Fruit fly (Drosophila melanogaster) whole organism, embryonic: ENCODE results near the gene CG13457.
A peak's percentile ranks its signal among the peaks of the same experiment; 100 is the strongest.

Experiments used
- Awh ChIP-seq: fragments of 200-800 bp; sonication (Bioruptor generic); IDR thresholded peaks from 2 replicates; pipeline ENCODE4, ENCODE4 v1.3.6; 2022; ENCODE audit warnings: missing biosample characterization, missing genetic modification characterization
- CG13287 ChIP-seq: fragments of 200-800 bp; sonication (Bioruptor generic); IDR thresholded peaks from 2 replicates; pipeline ENCODE4 v1.3.6; 2022; ENCODE audit warnings: missing biosample characterization, missing genetic modification characterization; ENCODE audit not compliant: partially characterized antibody
- CG15514 ChIP-seq: fragments of 200-800 bp; sonication (Bioruptor generic); optimal IDR thresholded peaks from 3 replicates; lab custom pipeline; 2017; ENCODE audit warnings: missing biosample characterization, missing genetic modification characterization, mild to moderate bottlenecking, moderate library complexity, missing genetic modification reagents
- CG1603 ChIP-seq: fragments of 200-800 bp; sonication (Bioruptor generic); optimal IDR thresholded peaks from 2 replicates; lab custom pipeline; 2019; ENCODE audit warnings: missing biosample characterization, mild to moderate bottlenecking, missing genetic modification characterization, moderate library complexity
- CG16863 ChIP-seq: fragments of 200-800 bp; sonication (Bioruptor generic); optimal IDR thresholded peaks from 3 replicates; lab custom pipeline; 2016; ENCODE audit warnings: missing biosample characterization, missing genetic modification characterization
- CG17829 ChIP-seq: fragments of 200-800 bp; optimal IDR thresholded peaks from 2 replicates; lab custom pipeline; 2019; ENCODE audit warnings: missing biosample characterization, mild to moderate bottlenecking, missing genetic modification characterization, moderate library complexity
- CG18262 ChIP-seq: fragments of 200-800 bp; optimal IDR thresholded peaks from 3 replicates; lab custom pipeline; 2019; ENCODE audit warnings: missing biosample characterization, mild to moderate bottlenecking, missing genetic modification characterization, moderate library complexity
- CG34224 ChIP-seq: fragments of 200-800 bp; sonication (Bioruptor generic); IDR thresholded peaks from 3 replicates; pipeline ENCODE4 v1.3.6; 2022; ENCODE audit warnings: missing biosample characterization, missing genetic modification characterization; ENCODE audit not compliant: partially characterized antibody
- CG4854 ChIP-seq: fragments of 200-800 bp; sonication (Bioruptor generic); optimal IDR thresholded peaks from 2 replicates; lab custom pipeline; 2016; ENCODE audit warnings: missing biosample characterization, missing genetic modification characterization, inconsistent platforms
- CG6654 ChIP-seq: fragments of 200-800 bp; sonication (Bioruptor generic); optimal IDR thresholded peaks from 2 replicates; lab custom pipeline; 2017; ENCODE audit warnings: missing biosample characterization, mild to moderate bottlenecking, missing genetic modification characterization
- CG7372 ChIP-seq: fragments of 200-800 bp; sonication (Bioruptor generic); IDR thresholded peaks from 2 replicates; pipeline ENCODE4 v1.3.6; 2022; ENCODE audit warnings: missing biosample characterization, missing genetic modification characterization
- CG9727 ChIP-seq: fragments of 200-800 bp; sonication (Bioruptor generic); optimal IDR thresholded peaks from 3 replicates; lab custom pipeline; 2017; ENCODE audit warnings: missing biosample characterization, mild to moderate bottlenecking, missing genetic modification characterization
- D19B ChIP-seq: fragments of 200-800 bp; sonication (Bioruptor generic); optimal IDR thresholded peaks from 2 replicates; lab custom pipeline; 2017; ENCODE audit warnings: missing biosample characterization, mild to moderate bottlenecking, missing genetic modification characterization
- Ets65A ChIP-seq: fragments of 200-800 bp; sonication (Bioruptor generic); peaks from one replicate; lab custom pipeline; 2016; ENCODE audit warnings: missing biosample characterization, missing genetic modification characterization
- Fer3 ChIP-seq: fragments of 200-800 bp; sonication (Bioruptor generic); optimal IDR thresholded peaks from 2 replicates; lab custom pipeline; 2018; ENCODE audit warnings: missing biosample characterization, mild to moderate bottlenecking, missing genetic modification characterization, moderate library complexity
- H2.0 ChIP-seq: fragments of 200-800 bp; sonication (Bioruptor generic); IDR thresholded peaks from 2 replicates; pipeline ENCODE4 v1.3.6; 2022; ENCODE audit warnings: missing biosample characterization, missing genetic modification characterization
- HLHmδ ChIP-seq: fragments of 200-800 bp; sonication (Bioruptor generic); optimal IDR thresholded peaks from 2 replicates; lab custom pipeline; 2018; ENCODE audit warnings: missing biosample characterization, mild to moderate bottlenecking, missing genetic modification characterization, moderate library complexity
- Opbp ChIP-seq: fragments of 200-800 bp; sonication (Bioruptor generic); IDR thresholded peaks from 3 replicates; pipeline ENCODE4 v1.3.6; 2022; ENCODE audit warnings: missing biosample characterization, missing genetic modification characterization; ENCODE audit not compliant: partially characterized antibody
- Ptx1 ChIP-seq: fragments of 200-800 bp; sonication (Bioruptor generic); IDR thresholded peaks from 2 replicates; pipeline ENCODE4 v1.3.6; 2022; ENCODE audit warnings: missing biosample characterization, missing genetic modification characterization
- Sry-β ChIP-seq: fragments of 200-800 bp; sonication (Bioruptor generic); optimal IDR thresholded peaks from 2 replicates; lab custom pipeline; 2018; ENCODE audit warnings: missing biosample characterization, mild to moderate bottlenecking, missing genetic modification characterization, moderate library complexity
- ab ChIP-seq: fragments of 200-800 bp; sonication (Bioruptor generic); optimal IDR thresholded peaks from 2 replicates; lab custom pipeline; 2016; ENCODE audit warnings: missing biosample characterization, missing genetic modification characterization
- amos ChIP-seq: fragments of 200-800 bp; sonication (Bioruptor generic); IDR thresholded peaks from 2 replicates; pipeline ENCODE4 v1.3.6; 2022; ENCODE audit warnings: missing biosample characterization, missing genetic modification characterization; ENCODE audit not compliant: partially characterized antibody
- crc ChIP-seq: fragments of 200-800 bp; sonication (Bioruptor generic); optimal IDR thresholded peaks from 2 replicates; lab custom pipeline; 2016; ENCODE audit warnings: missing biosample characterization, missing genetic modification characterization
- croc ChIP-seq: fragments of 200-800 bp; sonication (Bioruptor generic); conservative IDR thresholded peaks from 3 replicates; pipeline ENCODE4 v1.3.6; 2022; ENCODE audit warnings: missing biosample characterization, missing genetic modification characterization
- cwo ChIP-seq: fragments of 200-800 bp; sonication (Bioruptor generic); optimal IDR thresholded peaks from 3 replicates; lab custom pipeline; 2017; ENCODE audit warnings: missing biosample characterization, missing genetic modification characterization, mild to moderate bottlenecking, moderate library complexity, missing genetic modification reagents
- dysf ChIP-seq: fragments of 200-800 bp; sonication (Bioruptor generic); IDR thresholded peaks from 3 replicates; pipeline ENCODE4 v1.3.6; 2022; ENCODE audit warnings: missing biosample characterization, missing genetic modification characterization
- fd96Cb ChIP-seq: fragments of 200-800 bp; sonication (Bioruptor generic); optimal IDR thresholded peaks from 2 replicates; lab custom pipeline; 2018; ENCODE audit warnings: missing biosample characterization, mild to moderate bottlenecking, missing genetic modification characterization, moderate library complexity
- gsb ChIP-seq: fragments of 200-800 bp; sonication (Bioruptor generic); IDR thresholded peaks from 2 replicates; pipeline ENCODE4 v1.3.6; 2022; ENCODE audit warnings: missing biosample characterization, missing genetic modification characterization
- her ChIP-seq: fragments of 200-800 bp; sonication (Bioruptor generic); optimal IDR thresholded peaks from 2 replicates; lab custom pipeline; 2016; ENCODE audit warnings: missing biosample characterization, missing genetic modification characterization
- hkb ChIP-seq, 2 experiments: fragments of 200-800 bp in 1 of 2; fragments of >200 bp in 1 of 2; sonication (Bioruptor generic) in 1 of 2; IDR thresholded peaks in 1 of 2; optimal IDR thresholded peaks in 1 of 2; 2 replicates each; pipeline versions ENCODE4 v1.3.6 to Lab custom; 2017 to 2022; ENCODE audit warnings: missing biosample characterization in 1 of 2, missing genetic modification characterization in 1 of 2
- lilli ChIP-seq: fragments of 200-800 bp; sonication (Bioruptor generic); optimal IDR thresholded peaks from 3 replicates; lab custom pipeline; 2016; ENCODE audit warnings: missing biosample characterization, missing genetic modification characterization
- lola ChIP-seq, 3 experiments: fragments of >200 bp in 2 of 3; fragments of 200-800 bp in 1 of 3; sonication (Bioruptor generic) in 1 of 3; optimal IDR thresholded peaks; 2 replicates each; lab custom pipeline; 2017 to 2019; ENCODE audit warnings: missing biosample characterization in 3 of 3, missing genetic modification characterization in 3 of 3, mild to moderate bottlenecking in 1 of 3, moderate library complexity in 1 of 3
- mam ChIP-seq: fragments of 200-800 bp; sonication (Bioruptor generic); optimal IDR thresholded peaks from 3 replicates; lab custom pipeline; 2016; ENCODE audit warnings: missing biosample characterization, missing genetic modification characterization
- nau ChIP-seq: fragments of 200-800 bp; sonication (Bioruptor generic); optimal IDR thresholded peaks from 3 replicates; lab custom pipeline; 2017; ENCODE audit warnings: missing biosample characterization, mild to moderate bottlenecking, missing genetic modification characterization, missing genetic modification reagents
- pros ChIP-seq: fragments of 200-800 bp; sonication (Bioruptor generic); optimal IDR thresholded peaks from 3 replicates; lab custom pipeline; 2019; ENCODE audit warnings: missing biosample characterization, mild to moderate bottlenecking, missing genetic modification characterization, moderate library complexity
- repo ChIP-seq: fragments of 200-800 bp; sonication (Bioruptor generic); optimal IDR thresholded peaks from 2 replicates; lab custom pipeline; 2016; ENCODE audit warnings: missing biosample characterization, missing genetic modification characterization
- sim ChIP-seq: fragments of 200-800 bp; sonication (Bioruptor generic); IDR thresholded peaks from 2 replicates; pipeline ENCODE4 v1.3.6; 2022; ENCODE audit warnings: missing biosample characterization, missing genetic modification characterization
- sna ChIP-seq: fragments of 200-800 bp; sonication (Bioruptor generic); IDR thresholded peaks from 2 replicates; pipeline ENCODE4 v1.3.6; 2022; ENCODE audit warnings: missing biosample characterization, missing genetic modification characterization; ENCODE audit not compliant: partially characterized antibody
- toy ChIP-seq: fragments of 200-800 bp; sonication (Bioruptor generic); IDR thresholded peaks from 2 replicates; pipeline ENCODE4 v1.3.6; 2022; ENCODE audit warnings: missing biosample characterization, missing genetic modification characterization
- tx ChIP-seq: fragments of 200-800 bp; sonication (Bioruptor generic); optimal IDR thresholded peaks from 2 replicates; lab custom pipeline; 2016; ENCODE audit warnings: missing biosample characterization, missing genetic modification characterization
- vnd ChIP-seq: fragments of 200-800 bp; sonication (Bioruptor generic); IDR thresholded peaks from 3 replicates; pipeline ENCODE4 v1.3.6; 2022; ENCODE audit warnings: missing biosample characterization, missing genetic modification characterization; ENCODE audit not compliant: partially characterized antibody
- z ChIP-seq: fragments of 200-800 bp; sonication (Bioruptor generic); IDR thresholded peaks from 3 replicates; pipeline ENCODE4 v1.3.6; 2022; ENCODE audit warnings: missing biosample characterization, missing genetic modification characterization

Gene CG13457

dm6 chr3L:15116536-15116935 is 14.6 kb downstream of the CG13457 start, which contains the start of gene Cep135 (continued):
- TF ChIP-seq hkb (optimal IDR thresholded peaks at IDR 0.05; lab: Kevin White, UChicago) (no peak), hkb (GFP tag; IDR thresholded peaks at IDR 0.05; lab: Robert Waterston, UW) (no peak), CG13287 (GFP tag; lab: Robert Waterston, UW) (peak; percentile 96), ab (GFP tag; lab: Kevin White, UChicago) (no peak), CG34224 (peak; percentile 95), HLHmδ (GFP tag; lab: Kevin White, UChicago) (no peak), amos (GFP tag; lab: Robert Waterston, UW) (peak; percentile 80; the same call in 1 of the 2 replicates)
- TF ChIP-seq, all 482 proteins: peak for 56

dm6 chr3L:15113257-15113656 is 17.9 kb downstream of the CG13457 start, which contains the start of gene CG13458:
TSS of gene CG13458 (plus strand) at chr3L:15113557.
- TF ChIP-seq gsb = no peak
- TF ChIP-seq CG15514 (GFP tag; lab: Kevin White, UChicago) = no peak
- TF ChIP-seq lilli (GFP tag; lab: Kevin White, UChicago) = no peak
- TF ChIP-seq mam (GFP tag; lab: Kevin White, UChicago) = no peak
- TF ChIP-seq CG4854 (GFP tag; lab: Kevin White, UChicago) = no peak
- no peak for TF ChIP-seq dysf
- no peak for TF ChIP-seq toy (GFP tag; lab: Robert Waterston, UW)

dm6 chr3L:15108948-15109347 is 22.2 kb downstream of the CG13457 start:
- no peak for TF ChIP-seq CG16863 (GFP tag; lab: Kevin White, UChicago)
- peak; percentile 68 for TF ChIP-seq Sry-β (GFP tag; lab: Kevin White, UChicago)
- no peak for TF ChIP-seq sna (GFP tag; lab: Robert Waterston, UW)
- TF ChIP-seq Awh (GFP tag; lab: Robert Waterston, UW) = no peak
- no peak for TF ChIP-seq CG7372 (GFP tag; lab: Robert Waterston, UW)
- TF ChIP-seq repo (GFP tag; lab: Kevin White, UChicago) = no peak
- TF ChIP-seq Ets65A = peak; percentile 20
- no peak for TF ChIP-seq CG13287 (GFP tag; lab: Robert Waterston, UW)
- TF ChIP-seq her (GFP tag; lab: Kevin White, UChicago) = no peak
- TF ChIP-seq CG18262 = peak; percentile 12
- no peak for TF ChIP-seq nau (GFP tag; lab: Kevin White, UChicago)

dm6 chr3L:15108524-15108923 is 22.7 kb downstream of the CG13457 start:
- no peak for TF ChIP-seq sim (GFP tag; lab: Robert Waterston, UW)
- TF ChIP-seq z = peak; percentile 37; the same call in 1 of the 3 replicates

dm6 chr3L:15107776-15108379 is 23.3 kb downstream of the CG13457 start:
- TF ChIP-seq CG1603 (tag; lab: Kevin White, UChicago) (no peak), CG18262 (peak; percentile 86), CG9727 (GFP tag; lab: Kevin White, UChicago) (peak; percentile 82), crc (GFP tag; lab: Kevin White, UChicago) (no peak), CG6654 (peak; percentile 40), CG17829 (tag; lab: Kevin White, UChicago) (peak; percentile 76), croc (peak; percentile 30; the same call in 1 of the 3 replicates), Ptx1 (GFP tag; lab: Robert Waterston, UW) (peak; percentile 45; the same call in 1 of the 2 replicates), D19B (GFP tag; lab: Kevin White, UChicago) (no peak), cwo (GFP tag; lab: Kevin White, UChicago) (no peak), Opbp (no peak), H2.0 (GFP tag; lab: Robert Waterston, UW) (no peak), fd96Cb (tag; lab: Kevin White, UChicago) (peak; percentile 65), pros (GFP tag; lab: Kevin White, UChicago) (no peak), Fer3 (tag; lab: Kevin White, UChicago) (no peak), lola (GFP tag; optimal IDR thresholded peaks at IDR 0.05; lab: Kevin White, UChicago) (peak in 1 of 3 experiments; percentile 80), vnd (GFP tag; lab: Robert Waterston, UW) (no peak), tx (GFP tag; lab: Kevin White, UChicago) (no peak)
